Fruit fly (Drosophila melanogaster): Measurements from ENCODE around the gene brk.

DNA sequence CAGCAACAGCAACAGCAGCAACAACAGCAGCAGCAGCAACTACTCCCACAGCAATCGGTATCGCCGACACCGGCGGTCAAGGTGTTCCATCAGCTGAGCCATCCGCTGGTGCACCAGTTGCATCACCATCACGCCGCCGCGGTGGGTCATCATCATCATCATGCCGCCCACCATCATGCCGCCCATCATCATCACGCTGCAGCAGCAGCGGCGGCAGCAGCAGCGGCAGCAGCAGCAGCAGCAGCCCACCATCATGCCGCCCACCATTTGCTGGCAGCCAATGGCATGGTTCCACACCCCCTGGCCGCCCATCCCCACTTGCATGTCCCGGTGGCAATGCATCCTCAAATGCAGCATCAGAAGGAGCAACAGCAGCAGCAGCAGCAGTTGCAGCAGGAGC is 1.1 kb downstream of the brk start:
- no peak for TF ChIP-seq Pif1B (GFP tag; optimal IDR thresholded peaks at IDR 0.05)
- TF ChIP-seq rn (GFP tag; IDR thresholded peaks at IDR 0.05): no peak
- TF ChIP-seq CG13204 (GFP tag; optimal IDR thresholded peaks at IDR 0.05): no peak

All from whole organism, pupa.